Worm (Caenorhabditis elegans) whole organism, young adult: ENCODE results near the gene smc-5.

ENCODE experiments used
- F49E8.2 ChIP-seq: sonication (generic microtip); optimal IDR thresholded peaks from 3 replicates; lab custom pipeline; 2017; ENCODE audit warnings: missing genetic modification characterization, mild to moderate bottlenecking, missing compliant biosample characterization, antibody characterized with exemption, moderate library complexity; ENCODE audit not compliant: insufficient read depth
- F57C9.4 ChIP-seq: sonication (generic microtip); optimal IDR thresholded peaks from 2 replicates; lab custom pipeline; 2017; ENCODE audit warnings: mild to moderate bottlenecking, missing genetic modification characterization, missing compliant biosample characterization
- Y56A3A.18 ChIP-seq: fragments of 200-800 bp; sonication (Bioruptor generic); IDR thresholded peaks from 2 replicates; pipeline ENCODE4 v1.3.6; 2022; ENCODE audit warnings: missing genetic modification reagents, missing genetic modification characterization, missing compliant biosample characterization
- ama-1 ChIP-seq, 3 experiments: fragments of 150-350 bp in 1 of 3; sonication (generic microtip) in 2 of 3; optimal IDR thresholded peaks; 2 replicates each; lab custom pipeline; 2014 to 2018; ENCODE audit warnings: missing biosample characterization in 2 of 3, missing genetic modification characterization in 2 of 3, missing genetic modification reagents in 2 of 3
- bed-2 ChIP-seq: fragments of 200-800 bp; sonication (Bioruptor generic); IDR thresholded peaks from 2 replicates; pipeline ENCODE4 v1.3.6; 2022; ENCODE audit warnings: missing genetic modification reagents, missing genetic modification characterization, missing compliant biosample characterization
- cebp-2 ChIP-seq: fragments of 200-800 bp; sonication (Bioruptor generic); IDR thresholded peaks from 2 replicates; pipeline ENCODE4 v1.3.6; 2022; ENCODE audit warnings: missing genetic modification characterization, missing compliant biosample characterization
- hmg-1.2 ChIP-seq: fragments of 200-800 bp; sonication (Bioruptor generic); IDR thresholded peaks from 2 replicates; pipeline ENCODE4 v1.3.6; 2022; ENCODE audit warnings: missing genetic modification reagents, missing genetic modification characterization, missing compliant biosample characterization
- snpc-3.4 ChIP-seq: sonication (generic microtip); optimal IDR thresholded peaks from 2 replicates; lab custom pipeline; 2017; ENCODE audit warnings: missing genetic modification characterization, mild to moderate bottlenecking, missing compliant biosample characterization, antibody characterized with exemption, moderate library complexity, missing genotype, missing genetic modification reagents
- snpc-4 ChIP-seq, 5 experiments: fragments of 150-350 bp in 1 of 5; sonication (generic microtip) in 4 of 5; optimal IDR thresholded peaks; 2 replicates each; lab custom pipeline; 2014 to 2018; ENCODE audit warnings: missing genetic modification characterization in 5 of 5, missing biosample characterization in 3 of 5, antibody characterized with exemption in 2 of 5, mild to moderate bottlenecking in 2 of 5, missing compliant biosample characterization in 2 of 5, missing genotype in 2 of 5, moderate library complexity in 2 of 5, missing genetic modification reagents in 1 of 5
- unc-130 ChIP-seq: sonication (generic microtip); optimal IDR thresholded peaks from 2 replicates; lab custom pipeline; 2016; ENCODE audit warnings: missing genetic modification reagents, missing genetic modification characterization, missing compliant biosample characterization

DNA sequence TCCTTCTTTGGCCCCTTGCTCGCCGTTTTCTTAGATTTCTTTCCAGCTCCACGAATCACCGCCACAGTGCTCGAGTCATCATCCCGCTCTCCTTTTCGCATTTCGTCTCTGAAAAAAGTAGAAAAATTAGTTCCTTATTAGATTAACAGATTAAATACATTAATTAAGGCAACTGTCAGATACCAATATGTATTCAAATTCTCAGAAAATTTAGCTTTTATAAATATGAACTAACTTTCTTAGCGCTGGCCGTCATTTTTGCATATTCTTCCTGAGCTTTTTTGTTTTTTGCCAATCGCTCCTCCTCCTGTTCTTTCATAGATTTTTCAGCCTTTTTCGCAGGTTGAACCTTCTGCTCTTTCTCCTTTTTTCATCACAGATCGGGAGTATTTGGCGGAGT lies 37.7 kb downstream of the smc-5 start, which contains the start of gene C04G6.6:
- TF ChIP-seq hmg-1.2 (GFP tag; lab: Robert Waterston, UW), result no peak
- no peak for TF ChIP-seq F57C9.4 (tag; lab: Kevin White, UChicago)
- TF ChIP-seq snpc-4 (GFP tag; optimal IDR thresholded peaks at IDR 0.05; lab: Kevin White, UChicago), result no peak
- no peak for TF ChIP-seq snpc-4 (tag; optimal IDR thresholded peaks at IDR 0.05; lab: Kevin White, UChicago)
- TF ChIP-seq Y56A3A.18, result no peak
- no peak for TF ChIP-seq ama-1 (optimal IDR thresholded peaks at IDR 0.05; lab: Kevin White, UChicago)
- no peak for TF ChIP-seq ama-1 (GFP tag; optimal IDR thresholded peaks at IDR 0.05; lab: Kevin White, UChicago)
- no peak for TF ChIP-seq snpc-3.4 (tag; lab: Kevin White, UChicago)
- no peak for TF ChIP-seq unc-130 (GFP tag; lab: Kevin White, UChicago)
- no peak for TF ChIP-seq F49E8.2 (tag; lab: Kevin White, UChicago)
- TF ChIP-seq cebp-2 (GFP tag; lab: Robert Waterston, UW), result no peak
- TF ChIP-seq bed-2 (GFP tag; lab: Robert Waterston, UW), result no peak
